Fruit fly (Drosophila melanogaster) whole organism, embryonic: ENCODE data around the gene Kdm5.

Experiments
- Ada2b ChIP-seq: fragments of 200-800 bp; sonication (Bioruptor generic); IDR thresholded peaks from 2 replicates; pipeline ENCODE4 v1.3.6; 2022; ENCODE audit warnings: missing biosample characterization, missing genetic modification characterization
- Aef1 ChIP-seq: fragments of 200-800 bp; sonication (Bioruptor generic); IDR thresholded peaks from 3 replicates; pipeline ENCODE4 v1.3.6; 2022; ENCODE audit warnings: missing biosample characterization, missing genetic modification characterization
- CG10431 ChIP-seq: fragments of 200-800 bp; sonication (Bioruptor generic); optimal IDR thresholded peaks from 3 replicates; lab custom pipeline; 2018; ENCODE audit warnings: missing biosample characterization, mild to moderate bottlenecking, missing genetic modification characterization
- CG12219 ChIP-seq: fragments of 200-800 bp; sonication (Bioruptor generic); optimal IDR thresholded peaks from 3 replicates; lab custom pipeline; 2018; ENCODE audit warnings: missing biosample characterization, mild to moderate bottlenecking, missing genetic modification characterization
- CG16863 ChIP-seq: fragments of 200-800 bp; sonication (Bioruptor generic); optimal IDR thresholded peaks from 3 replicates; lab custom pipeline; 2016; ENCODE audit warnings: missing biosample characterization, missing genetic modification characterization
- CG18262 ChIP-seq: fragments of 200-800 bp; optimal IDR thresholded peaks from 3 replicates; lab custom pipeline; 2019; ENCODE audit warnings: missing biosample characterization, mild to moderate bottlenecking, missing genetic modification characterization, moderate library complexity
- CG2120 ChIP-seq: fragments of 200-800 bp; sonication (Bioruptor generic); optimal IDR thresholded peaks from 3 replicates; lab custom pipeline; 2016; ENCODE audit warnings: missing biosample characterization, missing genetic modification characterization
- CG2202 ChIP-seq: fragments of 200-800 bp; sonication (Bioruptor generic); optimal IDR thresholded peaks from 2 replicates; lab custom pipeline; 2018; ENCODE audit warnings: missing biosample characterization, mild to moderate bottlenecking, missing genetic modification characterization
- CG32772 ChIP-seq: fragments of 200-800 bp; sonication (Bioruptor generic); IDR thresholded peaks from 2 replicates; pipeline ENCODE4 v1.3.6; 2022; ENCODE audit warnings: missing biosample characterization, missing genetic modification characterization
- CG4404 ChIP-seq: fragments of 200-800 bp; sonication (Bioruptor generic); IDR thresholded peaks from 2 replicates; pipeline ENCODE4 v1.3.6; 2022; ENCODE audit warnings: missing biosample characterization, missing genetic modification characterization
- CG6689 ChIP-seq: fragments of 200-800 bp; sonication (Bioruptor generic); IDR thresholded peaks from 2 replicates; pipeline ENCODE4 v1.3.6; 2022; ENCODE audit warnings: missing biosample characterization, missing genetic modification characterization
- CG7271 ChIP-seq: fragments of 200-800 bp; sonication (Bioruptor generic); optimal IDR thresholded peaks from 2 replicates; lab custom pipeline; 2018; ENCODE audit warnings: missing biosample characterization, mild to moderate bottlenecking, missing genetic modification characterization, moderate library complexity
- CG8944 ChIP-seq: fragments of 200-800 bp; sonication (Bioruptor generic); optimal IDR thresholded peaks from 3 replicates; lab custom pipeline; 2016; ENCODE audit warnings: missing biosample characterization, missing genetic modification characterization
- CG9215 ChIP-seq: fragments of 200-800 bp; sonication (Bioruptor generic); IDR thresholded peaks from 2 replicates; pipeline ENCODE4 v1.3.6; 2022; ENCODE audit warnings: missing biosample characterization, missing genetic modification characterization
- Camta ChIP-seq: fragments of 200-800 bp; sonication (Bioruptor generic); optimal IDR thresholded peaks from 2 replicates; lab custom pipeline; 2016; ENCODE audit warnings: missing biosample characterization, missing genetic modification characterization
- Fer1 ChIP-seq: fragments of 200-800 bp; sonication (Bioruptor generic); optimal IDR thresholded peaks from 2 replicates; lab custom pipeline; 2017; ENCODE audit warnings: missing biosample characterization, mild to moderate bottlenecking, missing genetic modification characterization
- Fer2 ChIP-seq: fragments of 200-800 bp; sonication (Bioruptor generic); optimal IDR thresholded peaks from 2 replicates; lab custom pipeline; 2018; ENCODE audit warnings: missing biosample characterization, mild to moderate bottlenecking, missing genetic modification characterization, moderate library complexity
- HmgD ChIP-seq: fragments of 200-800 bp; sonication (Bioruptor generic); optimal IDR thresholded peaks from 3 replicates; lab custom pipeline; 2016; ENCODE audit warnings: missing biosample characterization, missing genetic modification characterization
- Hmx ChIP-seq: fragments of 200-800 bp; sonication (Bioruptor generic); optimal IDR thresholded peaks from 2 replicates; lab custom pipeline; 2016; ENCODE audit warnings: missing biosample characterization, missing genetic modification characterization
- Hr78 ChIP-seq, 2 experiments: fragments of 200-800 bp in 1 of 2; fragments of >200 bp in 1 of 2; sonication (Bioruptor generic) in 1 of 2; optimal IDR thresholded peaks; 2 replicates each; lab custom pipeline; 2017 to 2019; ENCODE audit warnings: missing biosample characterization in 2 of 2, missing genetic modification characterization in 2 of 2, mild to moderate bottlenecking in 1 of 2, moderate library complexity in 1 of 2
- Lim3 ChIP-seq: fragments of 200-800 bp; sonication (Bioruptor generic); IDR thresholded peaks from 2 replicates; pipeline ENCODE4 v1.3.6; 2022; ENCODE audit warnings: missing biosample characterization, missing genetic modification characterization
- Mad ChIP-seq: fragments of 200-800 bp; sonication (Bioruptor generic); optimal IDR thresholded peaks from 2 replicates; lab custom pipeline; 2016; ENCODE audit warnings: missing biosample characterization, missing genetic modification characterization
- Poxn ChIP-seq: fragments of 200-800 bp; sonication (Bioruptor generic); IDR thresholded peaks from 2 replicates; pipeline ENCODE4 v1.3.6; 2022; ENCODE audit warnings: missing biosample characterization, missing genetic modification characterization
- Rfx ChIP-seq: fragments of 200-800 bp; sonication (Bioruptor generic); IDR thresholded peaks from 2 replicates; pipeline ENCODE4 v1.3.6; 2022; ENCODE audit warnings: missing biosample characterization, missing genetic modification characterization
- Sin3A ChIP-seq: fragments of >200 bp; optimal IDR thresholded peaks from 2 replicates; lab custom pipeline; 2018
- Sox102F ChIP-seq: fragments of 200-800 bp; sonication (Bioruptor generic); optimal IDR thresholded peaks from 2 replicates; lab custom pipeline; 2018; ENCODE audit warnings: missing biosample characterization, mild to moderate bottlenecking, missing genetic modification characterization, moderate library complexity
- Spps ChIP-seq: fragments of 200-800 bp; sonication (Bioruptor generic); optimal IDR thresholded peaks from 2 replicates; lab custom pipeline; 2018; ENCODE audit warnings: missing biosample characterization, mild to moderate bottlenecking, missing genetic modification characterization
- bbx ChIP-seq: fragments of 200-800 bp; sonication (Bioruptor generic); IDR thresholded peaks from 2 replicates; pipeline ENCODE4 v1.3.6; 2022; ENCODE audit warnings: missing biosample characterization, missing genetic modification characterization; ENCODE audit not compliant: partially characterized antibody
- bsh ChIP-seq, 2 experiments: fragments of 200-800 bp; sonication (Bioruptor generic); optimal IDR thresholded peaks; 2 replicates each; lab custom pipeline; 2017 to 2018; ENCODE audit warnings: mild to moderate bottlenecking in 2 of 2, missing biosample characterization in 2 of 2, missing genetic modification characterization in 2 of 2, moderate library complexity in 1 of 2
- croc ChIP-seq: fragments of 200-800 bp; sonication (Bioruptor generic); conservative IDR thresholded peaks from 3 replicates; pipeline ENCODE4 v1.3.6; 2022; ENCODE audit warnings: missing biosample characterization, missing genetic modification characterization
- da ChIP-seq: fragments of 200-800 bp; sonication (Bioruptor generic); optimal IDR thresholded peaks from 2 replicates; lab custom pipeline; 2016; ENCODE audit warnings: missing biosample characterization, missing genetic modification characterization
- ems ChIP-seq: fragments of 200-800 bp; sonication (Bioruptor generic); optimal IDR thresholded peaks from 3 replicates; lab custom pipeline; 2016; ENCODE audit warnings: missing biosample characterization, missing genetic modification characterization
- exex ChIP-seq: fragments of 200-800 bp; sonication (Bioruptor generic); optimal IDR thresholded peaks from 4 replicates; lab custom pipeline; 2018; ENCODE audit warnings: missing biosample characterization, mild to moderate bottlenecking, missing genetic modification characterization, moderate library complexity
- fd64A ChIP-seq: fragments of 200-800 bp; sonication (Bioruptor generic); optimal IDR thresholded peaks from 3 replicates; lab custom pipeline; 2018; ENCODE audit warnings: missing biosample characterization, mild to moderate bottlenecking, missing genetic modification characterization
- fru ChIP-seq: fragments of >200 bp; optimal IDR thresholded peaks from 2 replicates; lab custom pipeline; 2017
- gcm ChIP-seq: fragments of 200-800 bp; sonication (Bioruptor generic); optimal IDR thresholded peaks from 2 replicates; lab custom pipeline; 2019; ENCODE audit warnings: missing biosample characterization, mild to moderate bottlenecking, missing genetic modification characterization, moderate library complexity
- grn ChIP-seq: fragments of 200-800 bp; sonication (Bioruptor generic); optimal IDR thresholded peaks from 3 replicates; lab custom pipeline; 2017; ENCODE audit warnings: missing biosample characterization, missing genetic modification characterization
- hbn ChIP-seq: fragments of 200-800 bp; sonication (Bioruptor generic); IDR thresholded peaks from 2 replicates; pipeline ENCODE4 v1.3.6; 2022; ENCODE audit warnings: missing biosample characterization, missing genetic modification characterization; ENCODE audit not compliant: partially characterized antibody
- inv ChIP-seq: fragments of 200-800 bp; sonication (Bioruptor generic); IDR thresholded peaks from 2 replicates; pipeline ENCODE4 v1.3.6; 2022; ENCODE audit warnings: missing biosample characterization, missing genetic modification characterization; ENCODE audit not compliant: partially characterized antibody
- jumu ChIP-seq: fragments of 200-800 bp; sonication (Bioruptor generic); optimal IDR thresholded peaks from 3 replicates; lab custom pipeline; 2016; ENCODE audit warnings: missing biosample characterization, missing genetic modification characterization
- kni ChIP-seq: fragments of 200-800 bp; sonication (Bioruptor generic); optimal IDR thresholded peaks from 3 replicates; lab custom pipeline; 2017; ENCODE audit warnings: mild to moderate bottlenecking, missing biosample characterization, missing genetic modification reagents, missing genetic modification characterization
- knrl ChIP-seq: fragments of 200-800 bp; sonication (Bioruptor generic); IDR thresholded peaks from 3 replicates; pipeline ENCODE4 v1.3.6; 2022; ENCODE audit warnings: missing biosample characterization, missing genetic modification characterization; ENCODE audit not compliant: partially characterized antibody
- mld ChIP-seq: fragments of 200-800 bp; sonication (Bioruptor generic); IDR thresholded peaks from 3 replicates; pipeline ENCODE4 v1.3.6; 2022; ENCODE audit warnings: missing biosample characterization, missing genetic modification characterization; ENCODE audit not compliant: partially characterized antibody
- nau ChIP-seq: fragments of 200-800 bp; sonication (Bioruptor generic); optimal IDR thresholded peaks from 3 replicates; lab custom pipeline; 2017; ENCODE audit warnings: missing biosample characterization, mild to moderate bottlenecking, missing genetic modification characterization, missing genetic modification reagents
- peb ChIP-seq: fragments of 200-800 bp; sonication (Bioruptor generic); IDR thresholded peaks from 2 replicates; pipeline ENCODE4 v1.3.6; 2022; ENCODE audit warnings: missing biosample characterization, missing genetic modification characterization
- ro ChIP-seq: fragments of 200-800 bp; sonication (Bioruptor generic); IDR thresholded peaks from 2 replicates; pipeline ENCODE4 v1.3.6; 2022; ENCODE audit warnings: missing biosample characterization, missing genetic modification characterization
- sqz ChIP-seq: fragments of 200-800 bp; sonication (Bioruptor generic); optimal IDR thresholded peaks from 3 replicates; lab custom pipeline; 2018; ENCODE audit warnings: missing biosample characterization, mild to moderate bottlenecking, missing genetic modification characterization
- ssp ChIP-seq: fragments of 200-800 bp; sonication (Bioruptor generic); IDR thresholded peaks from 2 replicates; pipeline ENCODE4 v1.3.6; 2022; ENCODE audit warnings: missing biosample characterization, missing genetic modification characterization
- toy ChIP-seq: fragments of 200-800 bp; sonication (Bioruptor generic); IDR thresholded peaks from 2 replicates; pipeline ENCODE4 v1.3.6; 2022; ENCODE audit warnings: missing biosample characterization, missing genetic modification characterization
- wor ChIP-seq: fragments of 200-800 bp; sonication (Bioruptor generic); IDR thresholded peaks from 2 replicates; pipeline ENCODE4 v1.3.6; 2022; ENCODE audit warnings: missing biosample characterization, missing genetic modification characterization

Gene Kdm5

dm6 chr2L:6019352-6020131, 20.2 kb upstream of the Kdm5 start, which contains the start of gene H2.0 (continued):
- no peak for TF ChIP-seq Camta (GFP tag; lab: Kevin White, UChicago)
- peak; percentile 37 for TF ChIP-seq gcm (GFP tag; lab: Kevin White, UChicago)
- TF ChIP-seq da (GFP tag; lab: Kevin White, UChicago) = no peak
- no peak for TF ChIP-seq knrl (GFP tag; lab: Robert Waterston, UW)
- TF ChIP-seq wor (GFP tag; lab: Robert Waterston, UW) = no peak
- TF ChIP-seq CG12219 = no peak
- TF ChIP-seq CG6689 (GFP tag; lab: Robert Waterston, UW) = peak; percentile 31; the same call in 1 of the 2 replicates
- peak; percentile 22 for TF ChIP-seq fd64A (GFP tag; lab: Kevin White, UChicago)
- no peak for TF ChIP-seq peb (GFP tag; lab: Robert Waterston, UW)
- no peak for TF ChIP-seq jumu (GFP tag; lab: Kevin White, UChicago)
- TF ChIP-seq Lim3 (GFP tag; lab: Robert Waterston, UW) = no peak
- no peak for TF ChIP-seq Sin3A (lab: Kevin White, UChicago)
- TF ChIP-seq bbx (GFP tag; lab: Robert Waterston, UW) = no peak
- peak; percentile 8 for TF ChIP-seq CG2202 (tag; lab: Kevin White, UChicago)
- no peak for TF ChIP-seq CG10431 (GFP tag; lab: Kevin White, UChicago)
- TF ChIP-seq sqz = no peak
- peak; percentile 29 for TF ChIP-seq CG2120 (GFP tag; lab: Kevin White, UChicago)
- TF ChIP-seq ems (GFP tag; lab: Kevin White, UChicago) = no peak
- TF ChIP-seq Spps (tag; lab: Kevin White, UChicago) = peak; percentile 13
- no peak for TF ChIP-seq Fer1 (GFP tag; lab: Kevin White, UChicago)
- no peak for TF ChIP-seq CG7271 (tag; lab: Kevin White, UChicago)
- TF ChIP-seq CG16863 (GFP tag; lab: Kevin White, UChicago) = peak; percentile 13
- no peak for TF ChIP-seq Hmx (GFP tag; lab: Kevin White, UChicago)
- no peak for TF ChIP-seq Sox102F
- TF ChIP-seq CG32772 (GFP tag; lab: Robert Waterston, UW) = no peak
- TF ChIP-seq Aef1 = no peak
- TF ChIP-seq ro (GFP tag; lab: Robert Waterston, UW) = no peak
- no peak for TF ChIP-seq Poxn (GFP tag; lab: Robert Waterston, UW)
- TF ChIP-seq bsh (GFP tag; optimal IDR thresholded peaks at IDR 0.05; lab: Kevin White, UChicago) = peak; percentile 46 to 47
- no peak for TF ChIP-seq fru (lab: Kevin White, UChicago)
- TF ChIP-seq CG9215 = no peak; the same call in 1 of the 2 replicates
- no peak for TF ChIP-seq ssp (GFP tag; lab: Robert Waterston, UW)
- no peak for TF ChIP-seq Hr78 (GFP tag; optimal IDR thresholded peaks at IDR 0.05; lab: Kevin White, UChicago)
- TF ChIP-seq mld (GFP tag; lab: Robert Waterston, UW) = no peak
- TF ChIP-seq HmgD (GFP tag; lab: Kevin White, UChicago) = no peak
- 0 out of 2 replicates have a peak, but pooled peaks have one; percentile 11 for TF ChIP-seq Rfx
- no peak for TF ChIP-seq inv (GFP tag; lab: Robert Waterston, UW)
- no peak for TF ChIP-seq exex (tag; lab: Kevin White, UChicago)
- TF ChIP-seq CG4404 (GFP tag; lab: Robert Waterston, UW) = peak; percentile 60
- peak; percentile 74 for TF ChIP-seq kni (GFP tag; lab: Kevin White, UChicago)
- no peak for TF ChIP-seq CG8944
- no peak for TF ChIP-seq Ada2b
- TF ChIP-seq Mad (GFP tag; lab: Kevin White, UChicago) = no peak
- no peak for TF ChIP-seq Fer2 (tag; lab: Kevin White, UChicago)
- TF ChIP-seq CG18262 = peak; percentile 74
- TF ChIP-seq croc (GFP tag; lab: Robert Waterston, UW) = no peak; the same call in 2 of the 3 replicates
- TF ChIP-seq toy (GFP tag; lab: Robert Waterston, UW) = no peak
- no peak for TF ChIP-seq hbn (GFP tag; lab: Robert Waterston, UW)
- peak; percentile 24 for TF ChIP-seq grn (GFP tag; lab: Kevin White, UChicago)
- no peak for TF ChIP-seq nau (GFP tag; lab: Kevin White, UChicago)
